Worm (Caenorhabditis elegans) whole organism, L1 larva: ENCODE measurements around the gene ist-1.
A peak's percentile ranks its signal among the peaks of the same experiment; 100 is the strongest.

Experiments
- C34B4.2 ChIP-seq: sonication (generic microtip); optimal IDR thresholded peaks from 2 replicates; lab custom pipeline; 2017; ENCODE audit warnings: mild to moderate bottlenecking, missing genetic modification characterization, missing compliant biosample characterization
- F16B12.6 ChIP-seq: fragments of 150-350 bp; optimal IDR thresholded peaks from 2 replicates; lab custom pipeline; 2014; ENCODE audit warnings: missing biosample characterization, missing genetic modification characterization
- aha-1 ChIP-seq: fragments of 150-350 bp; optimal IDR thresholded peaks from 2 replicates; lab custom pipeline; 2014; ENCODE audit warnings: missing biosample characterization, missing genetic modification characterization
- ama-1 ChIP-seq: fragments of 150-350 bp; optimal IDR thresholded peaks from 2 replicates; lab custom pipeline; 2014
- blmp-1 ChIP-seq: fragments of 150-350 bp; optimal IDR thresholded peaks from 2 replicates; lab custom pipeline; 2014; ENCODE audit warnings: missing biosample characterization, missing genetic modification characterization
- ceh-82 ChIP-seq, 3 experiments: fragments of 150-350 bp in 1 of 3; sonication (generic microtip) in 2 of 3; optimal IDR thresholded peaks; 2 replicates each; lab custom pipeline; 2014 to 2017; ENCODE audit warnings: missing biosample characterization in 3 of 3, missing genetic modification characterization in 3 of 3
- ceh-90 ChIP-seq: sonication (generic microtip); optimal IDR thresholded peaks from 2 replicates; lab custom pipeline; 2016; ENCODE audit warnings: missing genetic modification characterization, missing compliant biosample characterization
- ces-1 ChIP-seq: fragments of 150-350 bp; optimal IDR thresholded peaks from 2 replicates; lab custom pipeline; 2014; ENCODE audit warnings: missing biosample characterization, missing genetic modification reagents, missing genetic modification characterization
- dpl-1 ChIP-seq, 3 experiments: fragments of 150-350 bp in 2 of 3; sonication (generic microtip) in 1 of 3; optimal IDR thresholded peaks; 2 replicates each; lab custom pipeline; 2014 to 2017; ENCODE audit warnings: missing biosample characterization in 3 of 3, missing genetic modification characterization in 3 of 3, missing genetic modification reagents in 3 of 3
- dsc-1 ChIP-seq: sonication (generic microtip); optimal IDR thresholded peaks from 2 replicates; lab custom pipeline; 2016; ENCODE audit warnings: mild to moderate bottlenecking, missing genetic modification characterization, missing compliant biosample characterization
- ets-5 ChIP-seq: fragments of 200-800 bp; sonication (Bioruptor generic); IDR thresholded peaks from 2 replicates; pipeline ENCODE4 v1.3.6; 2022; ENCODE audit warnings: missing genetic modification characterization, missing compliant biosample characterization
- fkh-10 ChIP-seq: sonication (generic microtip); optimal IDR thresholded peaks from 2 replicates; lab custom pipeline; 2017; ENCODE audit warnings: missing biosample characterization, missing genetic modification reagents, missing genetic modification characterization
- fkh-4 ChIP-seq: sonication (generic microtip); optimal IDR thresholded peaks from 2 replicates; lab custom pipeline; 2016; ENCODE audit warnings: missing compliant biosample characterization, missing genetic modification characterization, borderline replicate concordance
- fos-1 ChIP-seq: fragments of 150-350 bp; optimal IDR thresholded peaks from 2 replicates; lab custom pipeline; 2014; ENCODE audit warnings: missing biosample characterization, missing genetic modification characterization
- hpl-2 ChIP-seq: fragments of 150-350 bp; optimal IDR thresholded peaks from 2 replicates; lab custom pipeline; 2014; ENCODE audit warnings: missing biosample characterization, missing genetic modification reagents, missing genetic modification characterization
- lin-15B ChIP-seq: fragments of 150-350 bp; sonication (generic microtip); optimal IDR thresholded peaks from 3 replicates; lab custom pipeline; 2014; ENCODE audit warnings: missing biosample characterization, missing genetic modification characterization
- lin-39 ChIP-seq: fragments of 150-350 bp; optimal IDR thresholded peaks from 2 replicates; lab custom pipeline; 2014; ENCODE audit warnings: missing biosample characterization, missing genetic modification reagents, missing genetic modification characterization
- lsy-2 ChIP-seq, 2 experiments: fragments of 150-350 bp; optimal IDR thresholded peaks; 2 replicates each; lab custom pipeline; 2014; ENCODE audit warnings: missing biosample characterization in 2 of 2, missing genetic modification characterization in 2 of 2
- mab-9 ChIP-seq: fragments of 200-800 bp; sonication (Bioruptor generic); IDR thresholded peaks from 2 replicates; pipeline ENCODE4 v1.3.6; 2022; ENCODE audit warnings: missing genetic modification reagents, missing genetic modification characterization, missing compliant biosample characterization
- mef-2 ChIP-seq: fragments of 150-350 bp; optimal IDR thresholded peaks from 2 replicates; lab custom pipeline; 2014; ENCODE audit warnings: missing biosample characterization, missing genetic modification characterization
- nhr-11 ChIP-seq: fragments of 150-350 bp; optimal IDR thresholded peaks from 2 replicates; lab custom pipeline; 2014; ENCODE audit warnings: missing biosample characterization, missing genetic modification characterization
- nhr-12 ChIP-seq: sonication (generic microtip); optimal IDR thresholded peaks from 2 replicates; lab custom pipeline; 2017; ENCODE audit warnings: missing biosample characterization, missing genetic modification characterization
- nhr-20 ChIP-seq: sonication (generic microtip); optimal IDR thresholded peaks from 2 replicates; lab custom pipeline; 2016; ENCODE audit warnings: mild to moderate bottlenecking, missing genetic modification characterization, missing compliant biosample characterization
- nhr-237 ChIP-seq: fragments of 150-350 bp; optimal IDR thresholded peaks from 2 replicates; lab custom pipeline; 2014; ENCODE audit warnings: missing biosample characterization, missing genetic modification characterization
- nhr-28 ChIP-seq: fragments of 150-350 bp; optimal IDR thresholded peaks from 2 replicates; lab custom pipeline; 2014; ENCODE audit warnings: missing biosample characterization, missing genetic modification characterization
- nhr-71 ChIP-seq: sonication (generic microtip); optimal IDR thresholded peaks from 2 replicates; lab custom pipeline; 2016; ENCODE audit warnings: mild to moderate bottlenecking, missing genetic modification characterization, moderate library complexity, missing compliant biosample characterization
- nhr-77 ChIP-seq: fragments of 150-350 bp; optimal IDR thresholded peaks from 2 replicates; lab custom pipeline; 2014; ENCODE audit warnings: missing biosample characterization, missing genetic modification characterization
- nhr-84 ChIP-seq: sonication (generic microtip); optimal IDR thresholded peaks from 2 replicates; lab custom pipeline; 2017; ENCODE audit warnings: missing biosample characterization, missing genetic modification characterization
- nhr-90 ChIP-seq: sonication (generic microtip); optimal IDR thresholded peaks from 2 replicates; lab custom pipeline; 2016; ENCODE audit warnings: mild to moderate bottlenecking, missing genetic modification characterization, missing compliant biosample characterization; ENCODE audit not compliant: poor library complexity
- pax-3 ChIP-seq: fragments of 200-800 bp; sonication (Bioruptor generic); optimal IDR thresholded peaks from 2 replicates; lab custom pipeline; 2018; ENCODE audit warnings: mild to moderate bottlenecking, missing genetic modification characterization, moderate library complexity, missing compliant biosample characterization
- rnt-1 ChIP-seq: sonication (generic microtip); optimal IDR thresholded peaks from 2 replicates; lab custom pipeline; 2016; ENCODE audit warnings: mild to moderate bottlenecking, missing genetic modification characterization, moderate library complexity, missing compliant biosample characterization
- skn-1 ChIP-seq: fragments of 150-350 bp; optimal IDR thresholded peaks from 2 replicates; lab custom pipeline; 2014; ENCODE audit warnings: missing biosample characterization, missing genetic modification characterization
- snu-23 ChIP-seq: sonication (generic microtip); optimal IDR thresholded peaks from 2 replicates; lab custom pipeline; 2016; ENCODE audit warnings: missing genetic modification characterization, missing compliant biosample characterization
- sox-4 ChIP-seq: sonication (generic microtip); optimal IDR thresholded peaks from 2 replicates; lab custom pipeline; 2016; ENCODE audit warnings: missing genetic modification characterization, missing compliant biosample characterization
- sup-37 ChIP-seq: fragments of 200-800 bp; sonication (Bioruptor generic); optimal IDR thresholded peaks from 2 replicates; lab custom pipeline; 2018; ENCODE audit warnings: mild to moderate bottlenecking, missing genetic modification characterization, missing compliant biosample characterization
- swsn-7 ChIP-seq: sonication (generic microtip); optimal IDR thresholded peaks from 2 replicates; lab custom pipeline; 2016; ENCODE audit warnings: missing genetic modification characterization, missing compliant biosample characterization
- tbx-2 ChIP-seq: sonication (generic microtip); optimal IDR thresholded peaks from 2 replicates; lab custom pipeline; 2016; ENCODE audit warnings: missing genetic modification characterization, missing compliant biosample characterization
- unc-130 ChIP-seq: fragments of 150-350 bp; optimal IDR thresholded peaks from 2 replicates; lab custom pipeline; 2017; ENCODE audit warnings: missing biosample characterization, missing genetic modification characterization, inconsistent platforms
- unc-30 ChIP-seq: sonication (generic microtip); optimal IDR thresholded peaks from 2 replicates; lab custom pipeline; 2017; ENCODE audit warnings: missing biosample characterization, missing genetic modification characterization
- unc-62 ChIP-seq: fragments of 150-350 bp; optimal IDR thresholded peaks from 2 replicates; lab custom pipeline; 2014; ENCODE audit warnings: missing biosample characterization, missing genetic modification reagents, missing genetic modification characterization
- unc-98 ChIP-seq: fragments of 200-800 bp; sonication (Bioruptor generic); IDR thresholded peaks from 2 replicates; pipeline ENCODE4 v1.3.6; 2022; ENCODE audit warnings: missing genetic modification characterization, missing compliant biosample characterization
- zag-1 ChIP-seq: fragments of 150-350 bp; optimal IDR thresholded peaks from 2 replicates; lab custom pipeline; 2014; ENCODE audit warnings: missing biosample characterization, missing genetic modification characterization
- ztf-4 ChIP-seq: fragments of 150-350 bp; optimal IDR thresholded peaks from 2 replicates; lab custom pipeline; 2014; ENCODE audit warnings: missing biosample characterization, missing genetic modification characterization

Gene ist-1

ce11 chrX:7100290-7100689 lies 26.2 kb upstream of the ist-1 start, which contains the start of gene C36B7.6 (continued):
- TF ChIP-seq nhr-28, result no peak
- no peak for TF ChIP-seq nhr-11 (tag; lab: Kevin White, UChicago)
- peak; percentile 53 for TF ChIP-seq snu-23
- no peak for TF ChIP-seq aha-1 (tag; lab: Kevin White, UChicago)
- no peak for TF ChIP-seq sup-37 (GFP tag; lab: Kevin White, UChicago)
- no peak for TF ChIP-seq fos-1 (tag; lab: Kevin White, UChicago)
- peak in 1 of 2 experiments; percentile 49 for TF ChIP-seq lsy-2 (tag; optimal IDR thresholded peaks at IDR 0.05; lab: Kevin White, UChicago)
- no peak for TF ChIP-seq ztf-4 (tag; lab: Kevin White, UChicago)
- no peak for TF ChIP-seq zag-1 (tag; lab: Kevin White, UChicago)
- TF ChIP-seq unc-98 (GFP tag; lab: Robert Waterston, UW), result no peak
- TF ChIP-seq unc-130 (tag; lab: Kevin White, UChicago), result peak; percentile 0
- no peak for TF ChIP-seq unc-62 (GFP tag; lab: Kevin White, UChicago)
- TF ChIP-seq dpl-1 (GFP tag; optimal IDR thresholded peaks at IDR 0.05; lab: Kevin White, UChicago), result peak; percentile 16 to 31 (median 29)
- TF ChIP-seq ceh-90 (tag; lab: Kevin White, UChicago), result no peak
- no peak for TF ChIP-seq C34B4.2 (tag; lab: Kevin White, UChicago)
- no peak for TF ChIP-seq fkh-4
- TF ChIP-seq tbx-2, result no peak
- TF ChIP-seq lin-39, result no peak
- no peak for TF ChIP-seq swsn-7
- TF ChIP-seq lin-15B (tag; lab: Kevin White, UChicago), result peak; percentile 22
- TF ChIP-seq ama-1 (lab: Kevin White, UChicago), result no peak
- TF ChIP-seq F16B12.6 (tag; lab: Kevin White, UChicago), result no peak
- peak; percentile 26 for TF ChIP-seq nhr-20 (tag; lab: Kevin White, UChicago)
- TF ChIP-seq sox-4, result no peak
- TF ChIP-seq blmp-1, result peak; percentile 74
- no peak for TF ChIP-seq ets-5 (GFP tag; lab: Robert Waterston, UW)
- TF ChIP-seq nhr-77 (tag; lab: Kevin White, UChicago), result no peak
- no peak for TF ChIP-seq dsc-1 (tag; lab: Kevin White, UChicago)
- TF ChIP-seq fkh-10 (GFP tag; lab: Kevin White, UChicago), result no peak
- no peak for TF ChIP-seq unc-30
- no peak for TF ChIP-seq skn-1 (tag; lab: Kevin White, UChicago)
- no peak for TF ChIP-seq nhr-71 (tag; lab: Kevin White, UChicago)
- TF ChIP-seq nhr-90 (tag; lab: Kevin White, UChicago), result peak; percentile 7
- no peak for TF ChIP-seq hpl-2 (GFP tag; lab: Kevin White, UChicago)
- no peak for TF ChIP-seq mef-2 (tag; lab: Kevin White, UChicago)
- TF ChIP-seq nhr-237 (tag; lab: Kevin White, UChicago), result no peak

- no peak for TF ChIP-seq mab-9 (GFP tag; lab: Robert Waterston, UW)
- peak; percentile 3 for TF ChIP-seq dsc-1 (tag; lab: Kevin White, UChicago)
- TF ChIP-seq rnt-1 (tag; lab: Kevin White, UChicago), result no peak
- TF ChIP-seq nhr-12, result no peak
- no peak for TF ChIP-seq ces-1
- TF ChIP-seq ceh-82 (tag; optimal IDR thresholded peaks at IDR 0.05; lab: Kevin White, UChicago), result no peak
- TF ChIP-seq nhr-77 (tag; lab: Kevin White, UChicago), result no peak
These were observed 25.0 kb upstream of the ist-1 start, which contains the start of gene C36B7.3 for ce11 chrX:7101477-7101876. TSS of gene C36B7.3 (plus strand) at chrX:7101777.

ce11 chrX:7106103-7106502 lies 20.3 kb upstream of the ist-1 start, which contains the start of gene C36B7.2:
TSS of gene C36B7.2 (plus strand) at chrX:7106403.
- TF ChIP-seq pax-3 (tag; lab: Kevin White, UChicago), result no peak
- TF ChIP-seq nhr-84 (tag; lab: Kevin White, UChicago), result no peak
